Worm (Caenorhabditis elegans) whole organism, late embryonic: ENCODE results near the gene dpf-1.
A peak's percentile ranks its signal among the peaks of the same experiment; 100 is the strongest.

ENCODE experiments used
- C08G9.2 ChIP-seq: sonication (generic microtip); optimal IDR thresholded peaks from 2 replicates; lab custom pipeline; 2016; ENCODE audit warnings: mild to moderate bottlenecking, missing genetic modification characterization, moderate library complexity, missing compliant biosample characterization
- C38D4.7 ChIP-seq: fragments of 200-800 bp; sonication (Bioruptor generic); optimal IDR thresholded peaks from 2 replicates; lab custom pipeline; 2018; ENCODE audit warnings: mild to moderate bottlenecking, missing genetic modification characterization, moderate library complexity, missing compliant biosample characterization
- T23F11.4 ChIP-seq: fragments of 200-800 bp; sonication (Bioruptor generic); optimal IDR thresholded peaks from 2 replicates; lab custom pipeline; 2018; ENCODE audit warnings: mild to moderate bottlenecking, missing genetic modification characterization, missing compliant biosample characterization
- Y22D7AL.16 ChIP-seq: sonication (generic microtip); optimal IDR thresholded peaks from 2 replicates; lab custom pipeline; 2016; ENCODE audit warnings: missing genetic modification characterization, missing compliant biosample characterization
- ahr-1 ChIP-seq: sonication (generic microtip); optimal IDR thresholded peaks from 2 replicates; lab custom pipeline; 2016; ENCODE audit warnings: missing genetic modification characterization, missing compliant biosample characterization
- ceh-14 ChIP-seq: sonication (generic microtip); optimal IDR thresholded peaks from 2 replicates; lab custom pipeline; 2016; ENCODE audit warnings: missing genotype, missing genetic modification characterization, missing compliant biosample characterization
- ceh-18 ChIP-seq: sonication (generic microtip); optimal IDR thresholded peaks from 2 replicates; lab custom pipeline; 2016; ENCODE audit warnings: missing genetic modification characterization, missing compliant biosample characterization
- ceh-19 ChIP-seq: fragments of 200-800 bp; sonication (Bioruptor generic); optimal IDR thresholded peaks from 2 replicates; lab custom pipeline; 2018; ENCODE audit warnings: mild to moderate bottlenecking, missing genetic modification characterization, missing compliant biosample characterization
- ceh-2 ChIP-seq: sonication (generic microtip); optimal IDR thresholded peaks from 2 replicates; lab custom pipeline; 2016; ENCODE audit warnings: missing genotype, missing genetic modification characterization, missing compliant biosample characterization
- ceh-22 ChIP-seq: sonication (generic microtip); optimal IDR thresholded peaks from 2 replicates; lab custom pipeline; 2017; ENCODE audit warnings: missing biosample characterization, missing genetic modification characterization
- ceh-31 ChIP-seq: sonication (generic microtip); optimal IDR thresholded peaks from 2 replicates; lab custom pipeline; 2016; ENCODE audit warnings: missing genetic modification characterization, missing compliant biosample characterization
- ceh-34 ChIP-seq: sonication (generic microtip); optimal IDR thresholded peaks from 2 replicates; lab custom pipeline; 2016; ENCODE audit warnings: mild to moderate bottlenecking, missing genetic modification characterization, missing compliant biosample characterization
- ceh-45 ChIP-seq: fragments of 200-800 bp; sonication (Bioruptor generic); IDR thresholded peaks from 2 replicates; pipeline ENCODE4 v1.3.6; 2022; ENCODE audit warnings: missing genetic modification reagents, missing genetic modification characterization, missing compliant biosample characterization
- ceh-48 ChIP-seq: sonication (generic microtip); optimal IDR thresholded peaks from 2 replicates; lab custom pipeline; 2016; ENCODE audit warnings: missing genetic modification characterization, inconsistent platforms, missing compliant biosample characterization
- ceh-6 ChIP-seq: fragments of 200-800 bp; sonication (Bioruptor generic); optimal IDR thresholded peaks from 2 replicates; lab custom pipeline; 2018; ENCODE audit warnings: mild to moderate bottlenecking, missing genetic modification characterization, missing compliant biosample characterization
- che-1 ChIP-seq: sonication (generic microtip); optimal IDR thresholded peaks from 2 replicates; lab custom pipeline; 2016; ENCODE audit warnings: mild to moderate bottlenecking, missing genetic modification characterization, missing compliant biosample characterization
- dmd-4 ChIP-seq: sonication (generic microtip); optimal IDR thresholded peaks from 2 replicates; lab custom pipeline; 2016; ENCODE audit warnings: borderline replicate concordance, missing genetic modification characterization, missing compliant biosample characterization
- dve-1 ChIP-seq: sonication (generic microtip); optimal IDR thresholded peaks from 2 replicates; lab custom pipeline; 2017; ENCODE audit warnings: antibody characterized with exemption, mild to moderate bottlenecking, missing genetic modification characterization, missing compliant biosample characterization
- elt-2 ChIP-seq: sonication (generic microtip); optimal IDR thresholded peaks from 2 replicates; lab custom pipeline; 2016; ENCODE audit warnings: missing genetic modification reagents, missing genetic modification characterization, missing compliant biosample characterization
- elt-4 ChIP-seq: sonication (generic microtip); optimal IDR thresholded peaks from 2 replicates; lab custom pipeline; 2016; ENCODE audit warnings: missing genetic modification characterization, missing compliant biosample characterization
- eyg-1 ChIP-seq: sonication (generic microtip); optimal IDR thresholded peaks from 2 replicates; lab custom pipeline; 2016; ENCODE audit warnings: missing genotype, missing genetic modification characterization, missing compliant biosample characterization
- fkh-10 ChIP-seq: fragments of 150-350 bp; optimal IDR thresholded peaks from 2 replicates; lab custom pipeline; 2014; ENCODE audit warnings: missing biosample characterization, missing genetic modification reagents, missing genetic modification characterization
- fkh-6 ChIP-seq: sonication (generic microtip); optimal IDR thresholded peaks from 2 replicates; lab custom pipeline; 2016; ENCODE audit warnings: missing genetic modification characterization, missing compliant biosample characterization
- gmeb-2 ChIP-seq: sonication (generic microtip); optimal IDR thresholded peaks from 2 replicates; lab custom pipeline; 2016; ENCODE audit warnings: missing genetic modification characterization, inconsistent platforms, missing compliant biosample characterization
- hlh-13 ChIP-seq: fragments of 200-800 bp; sonication (Bioruptor generic); optimal IDR thresholded peaks from 2 replicates; lab custom pipeline; 2018; ENCODE audit warnings: mild to moderate bottlenecking, missing genetic modification characterization, missing compliant biosample characterization
- hlh-15 ChIP-seq: sonication (generic microtip); optimal IDR thresholded peaks from 2 replicates; lab custom pipeline; 2016; ENCODE audit warnings: missing genetic modification characterization, missing compliant biosample characterization
- hlh-30 ChIP-seq: sonication (generic microtip); optimal IDR thresholded peaks from 2 replicates; lab custom pipeline; 2017; ENCODE audit warnings: antibody characterized with exemption, missing genetic modification characterization, missing compliant biosample characterization; ENCODE audit not compliant: insufficient read depth
- hlh-6 ChIP-seq: sonication (generic microtip); optimal IDR thresholded peaks from 2 replicates; lab custom pipeline; 2016; ENCODE audit warnings: missing genotype, missing genetic modification characterization, missing compliant biosample characterization
- hlh-8 ChIP-seq: sonication (generic microtip); optimal IDR thresholded peaks from 2 replicates; lab custom pipeline; 2016; ENCODE audit warnings: missing genotype, missing genetic modification characterization, missing compliant biosample characterization
- madf-2 ChIP-seq: sonication (generic microtip); optimal IDR thresholded peaks from 2 replicates; lab custom pipeline; 2017; ENCODE audit warnings: missing genetic modification characterization, missing compliant biosample characterization
- mec-3 ChIP-seq: sonication (generic microtip); optimal IDR thresholded peaks from 2 replicates; lab custom pipeline; 2016; ENCODE audit warnings: borderline replicate concordance, missing genetic modification characterization, missing compliant biosample characterization
- nfya-1 ChIP-seq: sonication (generic microtip); optimal IDR thresholded peaks from 2 replicates; lab custom pipeline; 2017; ENCODE audit warnings: missing genetic modification characterization, mild to moderate bottlenecking, missing compliant biosample characterization, antibody characterized with exemption, moderate library complexity
- nhr-232 ChIP-seq: sonication (generic microtip); optimal IDR thresholded peaks from 2 replicates; lab custom pipeline; 2016; ENCODE audit warnings: missing genetic modification characterization, missing compliant biosample characterization
- npax-4 ChIP-seq: sonication (generic microtip); optimal IDR thresholded peaks from 2 replicates; lab custom pipeline; 2016; ENCODE audit warnings: missing genetic modification characterization, missing compliant biosample characterization
- pag-3 ChIP-seq: sonication (generic microtip); optimal IDR thresholded peaks from 2 replicates; lab custom pipeline; 2016; ENCODE audit warnings: missing compliant biosample characterization, missing genetic modification characterization, borderline replicate concordance
- pat-9 ChIP-seq: fragments of 200-800 bp; sonication (Bioruptor generic); optimal IDR thresholded peaks from 2 replicates; lab custom pipeline; 2018; ENCODE audit warnings: mild to moderate bottlenecking, missing genetic modification characterization, moderate library complexity, missing compliant biosample characterization
- pax-1 ChIP-seq: fragments of 150-350 bp; optimal IDR thresholded peaks from 2 replicates; lab custom pipeline; 2014; ENCODE audit warnings: missing biosample characterization, missing genetic modification characterization
- pha-2 ChIP-seq: sonication (generic microtip); optimal IDR thresholded peaks from 2 replicates; lab custom pipeline; 2017; ENCODE audit warnings: mild to moderate bottlenecking, missing genetic modification characterization, missing compliant biosample characterization
- pha-4 ChIP-seq: fragments of 150-350 bp; optimal IDR thresholded peaks from 2 replicates; lab custom pipeline; 2018; ENCODE audit warnings: missing biosample characterization, missing genetic modification reagents, missing genetic modification characterization
- pqm-1 ChIP-seq: sonication (generic microtip); optimal IDR thresholded peaks from 2 replicates; lab custom pipeline; 2016; ENCODE audit warnings: missing genetic modification characterization, missing compliant biosample characterization
- ref-2 ChIP-seq: sonication (generic microtip); optimal IDR thresholded peaks from 2 replicates; lab custom pipeline; 2016; ENCODE audit warnings: missing genetic modification characterization, missing compliant biosample characterization
- sox-4 ChIP-seq: sonication (generic microtip); optimal IDR thresholded peaks from 2 replicates; lab custom pipeline; 2017; ENCODE audit warnings: mild to moderate bottlenecking, missing genetic modification characterization, inconsistent platforms, missing compliant biosample characterization
- syd-9 ChIP-seq: sonication (generic microtip); optimal IDR thresholded peaks from 2 replicates; lab custom pipeline; 2016; ENCODE audit warnings: mild to moderate bottlenecking, missing genetic modification characterization, moderate library complexity, missing compliant biosample characterization
- tbx-2 ChIP-seq: sonication (generic microtip); optimal IDR thresholded peaks from 2 replicates; lab custom pipeline; 2016; ENCODE audit warnings: missing genetic modification characterization, missing compliant biosample characterization
- tbx-7 ChIP-seq: sonication (generic microtip); optimal IDR thresholded peaks from 2 replicates; lab custom pipeline; 2016; ENCODE audit warnings: missing genotype, missing genetic modification characterization, missing compliant biosample characterization
- ttx-3 ChIP-seq: sonication (generic microtip); optimal IDR thresholded peaks from 2 replicates; lab custom pipeline; 2016; ENCODE audit warnings: missing genetic modification reagents, missing genetic modification characterization, missing compliant biosample characterization
- unc-42 ChIP-seq: sonication (generic microtip); optimal IDR thresholded peaks from 2 replicates; lab custom pipeline; 2016; ENCODE audit warnings: missing genotype, missing genetic modification characterization, missing compliant biosample characterization
- unc-86 ChIP-seq: sonication (generic microtip); optimal IDR thresholded peaks from 2 replicates; lab custom pipeline; 2016; ENCODE audit warnings: missing genetic modification characterization, missing compliant biosample characterization
- zip-5 ChIP-seq: sonication (generic microtip); optimal IDR thresholded peaks from 2 replicates; lab custom pipeline; 2016; ENCODE audit warnings: missing genetic modification characterization, missing compliant biosample characterization

Gene dpf-1

DNA sequence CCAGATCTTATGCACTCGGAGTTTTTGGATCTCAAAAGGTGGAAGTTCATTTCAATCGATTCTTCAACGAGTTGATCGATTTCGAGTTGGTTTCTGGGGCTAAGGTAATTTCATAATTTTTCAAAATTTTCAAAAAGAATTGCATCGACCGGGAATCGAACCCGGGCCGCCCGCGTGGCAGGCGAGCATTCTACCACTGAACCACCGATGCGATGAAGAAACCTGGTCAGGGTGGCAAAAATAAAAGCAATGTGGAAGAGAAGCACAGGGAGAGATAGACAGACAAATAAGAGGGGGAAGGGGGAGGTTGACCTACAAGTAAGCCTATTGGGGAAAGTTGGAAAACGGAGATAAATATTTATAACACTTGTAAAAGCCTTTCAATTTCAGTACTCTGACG is 33.9 kb downstream of the dpf-1 start:
- TF ChIP-seq dve-1 (tag; lab: Kevin White, UChicago) (peak; percentile 2), tbx-2 (peak; percentile 38), hlh-6 (tag; lab: Kevin White, UChicago) (peak; percentile 73), fkh-10 (GFP tag; lab: Kevin White, UChicago) (no peak), ttx-3 (tag; lab: Kevin White, UChicago) (no peak), nhr-232 (tag; lab: Kevin White, UChicago) (peak; percentile 42), hlh-13 (peak; percentile 23), ceh-6 (peak; percentile 11), che-1 (tag; lab: Kevin White, UChicago) (peak; percentile 51), C38D4.7 (GFP tag; lab: Kevin White, UChicago) (peak; percentile 64), ceh-31 (peak; percentile 2), pha-4 (no peak), pha-2 (tag; lab: Kevin White, UChicago) (no peak), madf-2 (no peak), ceh-34 (tag; lab: Kevin White, UChicago) (peak; percentile 22), C08G9.2 (peak; percentile 2), ceh-45 (GFP tag; lab: Robert Waterston, UW) (peak; percentile 61; the same call in 1 of the 2 replicates), T23F11.4 (GFP tag; lab: Kevin White, UChicago) (peak; percentile 26), ceh-14 (tag; lab: Kevin White, UChicago) (peak; percentile 12), pqm-1 (no peak), ceh-48 (peak; percentile 27), ceh-2 (tag; lab: Kevin White, UChicago) (peak; percentile 39), ceh-19 (GFP tag; lab: Kevin White, UChicago) (peak; percentile 51), gmeb-2 (tag; lab: Kevin White, UChicago) (peak; percentile 41), pat-9 (peak; percentile 56), sox-4 (tag; lab: Kevin White, UChicago) (peak; percentile 65), nfya-1 (peak; percentile 38)

ce11 chrV:15511613-15512216 is 40.6 kb downstream of the dpf-1 start, which contains the start of gene rpl-38:
TSS of gene rpl-38 (plus strand) at chrV:15512166.
- no peak for TF ChIP-seq npax-4 (tag; lab: Kevin White, UChicago)
- TF ChIP-seq gmeb-2 (tag; lab: Kevin White, UChicago) = no peak
- peak; percentile 37 for TF ChIP-seq ceh-34 (tag; lab: Kevin White, UChicago)
- no peak for TF ChIP-seq ceh-48
- TF ChIP-seq pax-1 (tag; lab: Kevin White, UChicago) = peak; percentile 14
- TF ChIP-seq hlh-8 (tag; lab: Kevin White, UChicago) = no peak
- TF ChIP-seq hlh-15 = no peak
- TF ChIP-seq tbx-7 (tag; lab: Kevin White, UChicago) = no peak
- TF ChIP-seq dve-1 (tag; lab: Kevin White, UChicago) = no peak
- no peak for TF ChIP-seq Y22D7AL.16 (tag; lab: Kevin White, UChicago)
- TF ChIP-seq fkh-6 = no peak
- TF ChIP-seq zip-5 (tag; lab: Kevin White, UChicago) = no peak
- no peak for TF ChIP-seq ceh-22 (tag; lab: Kevin White, UChicago)
- TF ChIP-seq mec-3 = no peak
- TF ChIP-seq ceh-18 = peak; percentile 38
- peak; percentile 94 for TF ChIP-seq unc-42 (tag; lab: Kevin White, UChicago)
- no peak for TF ChIP-seq hlh-30 (tag; lab: Kevin White, UChicago)
- TF ChIP-seq ceh-19 (GFP tag; lab: Kevin White, UChicago) = no peak
- no peak for TF ChIP-seq ref-2
- TF ChIP-seq elt-2 (tag; lab: Kevin White, UChicago) = peak; percentile 0
- TF ChIP-seq syd-9 (tag; lab: Kevin White, UChicago) = no peak
- TF ChIP-seq elt-4 (tag; lab: Kevin White, UChicago) = no peak
- TF ChIP-seq eyg-1 (tag; lab: Kevin White, UChicago) = no peak
- TF ChIP-seq tbx-2 = peak; percentile 40
- TF ChIP-seq dmd-4 (tag; lab: Kevin White, UChicago) = no peak
- TF ChIP-seq ceh-6 = no peak
- no peak for TF ChIP-seq C08G9.2
- no peak for TF ChIP-seq pag-3 (tag; lab: Kevin White, UChicago)
- no peak for TF ChIP-seq ahr-1 (tag; lab: Kevin White, UChicago)
- no peak for TF ChIP-seq unc-86
- peak; percentile 56 for TF ChIP-seq ceh-31
- TF ChIP-seq ceh-14 (tag; lab: Kevin White, UChicago) = no peak
- peak; percentile 90 for TF ChIP-seq nfya-1
- no peak for TF ChIP-seq pqm-1
- TF ChIP-seq sox-4 (tag; lab: Kevin White, UChicago) = no peak
